Worm (Caenorhabditis elegans) whole organism, L2 larva: ENCODE data around the gene F58E2.2.

Experiments used
- ZK546.5 ChIP-seq: sonication (generic microtip); optimal IDR thresholded peaks from 2 replicates; lab custom pipeline; 2017; ENCODE audit warnings: missing biosample characterization, missing genetic modification characterization
- elt-1 ChIP-seq: fragments of 150-350 bp; optimal IDR thresholded peaks from 2 replicates; lab custom pipeline; 2014; ENCODE audit warnings: missing biosample characterization, missing genetic modification characterization
- snpc-4 ChIP-seq: fragments of 150-350 bp; optimal IDR thresholded peaks from 2 replicates; lab custom pipeline; 2014; ENCODE audit warnings: missing biosample characterization, missing genetic modification characterization
- unc-55 ChIP-seq: fragments of 150-350 bp; sonication (generic microtip); optimal IDR thresholded peaks from 3 replicates; lab custom pipeline; 2014; ENCODE audit warnings: missing biosample characterization, missing genetic modification reagents, missing genetic modification characterization

DNA sequence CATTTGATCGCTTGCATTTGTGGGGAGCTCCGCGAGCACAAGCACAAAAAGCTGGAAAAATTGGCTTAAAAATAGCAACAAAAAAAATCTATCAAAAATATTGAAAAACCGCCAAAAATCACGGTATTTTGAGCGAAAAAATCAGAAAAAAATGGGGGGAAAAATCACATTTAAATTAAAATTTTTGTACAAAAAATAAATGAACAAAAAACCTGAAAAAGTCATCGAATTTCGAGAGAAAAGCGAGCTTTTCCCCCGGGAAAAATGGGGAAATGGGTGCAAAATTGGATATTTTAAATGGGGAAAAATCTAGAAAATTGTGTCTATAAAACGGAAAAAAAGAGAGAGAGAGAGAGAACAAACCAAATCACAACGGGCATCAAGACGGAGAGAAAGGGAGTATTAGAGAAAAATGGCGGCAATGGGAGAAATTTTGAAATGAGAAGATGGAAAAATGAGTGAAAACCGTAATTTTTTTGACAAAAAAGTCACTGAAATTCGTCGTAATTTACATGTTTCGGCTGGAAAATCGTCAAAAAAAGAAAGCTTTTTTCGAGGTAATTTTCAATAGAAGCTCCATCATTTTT, 39.7 kb downstream of the F58E2.2 start, which contains the start of gene ced-10:
- TF ChIP-seq unc-55 (GFP tag; lab: Kevin White, UChicago) (no peak), ZK546.5 (tag; lab: Kevin White, UChicago) (no peak), snpc-4 (no peak), elt-1 (no peak)
